Worm (Caenorhabditis elegans) whole organism, young adult: ENCODE results near the gene srg-41.

ENCODE experiments used
- B0019.2 ChIP-seq: fragments of 200-800 bp; sonication (Bioruptor generic); conservative IDR thresholded peaks from 2 replicates; pipeline ENCODE4 v1.3.6; 2022; ENCODE audit warnings: missing genetic modification reagents, missing genetic modification characterization, missing compliant biosample characterization
- B0336.3 ChIP-seq: fragments of 200-800 bp; sonication (Bioruptor generic); IDR thresholded peaks from 2 replicates; pipeline ENCODE4 v1.3.6; 2022; ENCODE audit warnings: missing genetic modification characterization, missing compliant biosample characterization
- C06A6.2 ChIP-seq: fragments of 200-800 bp; sonication (Bioruptor generic); conservative IDR thresholded peaks from 2 replicates; pipeline ENCODE4 v1.3.6; 2022; ENCODE audit warnings: missing genetic modification characterization, missing compliant biosample characterization
- D2030.7 ChIP-seq: fragments of 200-800 bp; sonication (Bioruptor generic); IDR thresholded peaks from 2 replicates; pipeline ENCODE4 v1.3.6; 2022; ENCODE audit warnings: missing genetic modification reagents, missing genetic modification characterization, missing compliant biosample characterization
- F10E7.11 ChIP-seq: sonication (generic microtip); optimal IDR thresholded peaks from 2 replicates; lab custom pipeline; 2017; ENCODE audit warnings: mild to moderate bottlenecking, missing genetic modification characterization, moderate library complexity, missing compliant biosample characterization
- F22D6.2 ChIP-seq: sonication (generic microtip); optimal IDR thresholded peaks from 2 replicates; lab custom pipeline; 2016; ENCODE audit warnings: mild to moderate bottlenecking, missing genetic modification characterization, missing compliant biosample characterization
- F33H1.4 ChIP-seq: fragments of 200-800 bp; sonication (Bioruptor generic); IDR thresholded peaks from 2 replicates; pipeline ENCODE4 v1.3.6; 2022; ENCODE audit warnings: missing genetic modification reagents, missing genetic modification characterization, missing compliant biosample characterization
- F37B4.10 ChIP-seq: fragments of 200-800 bp; sonication (Bioruptor generic); IDR thresholded peaks from 2 replicates; pipeline ENCODE4 v1.3.6; 2022; ENCODE audit warnings: missing genetic modification characterization, missing compliant biosample characterization
- F49E8.2 ChIP-seq: sonication (generic microtip); optimal IDR thresholded peaks from 3 replicates; lab custom pipeline; 2017; ENCODE audit warnings: missing genetic modification characterization, mild to moderate bottlenecking, missing compliant biosample characterization, antibody characterized with exemption, moderate library complexity; ENCODE audit not compliant: insufficient read depth
- F57A8.1 ChIP-seq: fragments of 200-800 bp; sonication (Bioruptor generic); optimal IDR thresholded peaks from 2 replicates; lab custom pipeline; 2018; ENCODE audit warnings: mild to moderate bottlenecking, missing genetic modification characterization, moderate library complexity, missing compliant biosample characterization
- F57C9.4 ChIP-seq: sonication (generic microtip); optimal IDR thresholded peaks from 2 replicates; lab custom pipeline; 2017; ENCODE audit warnings: mild to moderate bottlenecking, missing genetic modification characterization, missing compliant biosample characterization
- T26A5.8 ChIP-seq: sonication (generic microtip); optimal IDR thresholded peaks from 2 replicates; lab custom pipeline; 2016; ENCODE audit warnings: missing genetic modification characterization, missing compliant biosample characterization
- Y53G8AR.9 ChIP-seq: fragments of 200-800 bp; sonication (Bioruptor generic); conservative IDR thresholded peaks from 2 replicates; pipeline ENCODE4 v1.3.6; 2022; ENCODE audit warnings: missing genetic modification reagents, missing genetic modification characterization, missing compliant biosample characterization
- Y67H2A.10 ChIP-seq: fragments of 200-800 bp; sonication (Bioruptor generic); conservative IDR thresholded peaks from 2 replicates; pipeline ENCODE4 v1.3.6; 2022; ENCODE audit warnings: missing genetic modification reagents, missing genetic modification characterization, missing compliant biosample characterization
- Y95B8A.8 ChIP-seq: fragments of 200-800 bp; sonication (Bioruptor generic); IDR thresholded peaks from 2 replicates; pipeline ENCODE4 v1.3.6; 2022; ENCODE audit warnings: missing genetic modification reagents, missing genetic modification characterization, missing compliant biosample characterization
- ama-1 ChIP-seq, 3 experiments: fragments of 150-350 bp in 1 of 3; sonication (generic microtip) in 2 of 3; optimal IDR thresholded peaks; 2 replicates each; lab custom pipeline; 2014 to 2018; ENCODE audit warnings: missing biosample characterization in 2 of 3, missing genetic modification characterization in 2 of 3, missing genetic modification reagents in 2 of 3
- aptf-2 ChIP-seq: fragments of 200-800 bp; sonication (Bioruptor generic); conservative IDR thresholded peaks from 2 replicates; pipeline ENCODE4 v1.3.6; 2022; ENCODE audit warnings: missing genetic modification reagents, missing genetic modification characterization, missing compliant biosample characterization
- atf-7 ChIP-seq: sonication (generic microtip); optimal IDR thresholded peaks from 2 replicates; lab custom pipeline; 2017; ENCODE audit warnings: mild to moderate bottlenecking, missing genetic modification characterization, missing compliant biosample characterization
- athp-1 ChIP-seq: sonication (generic microtip); optimal IDR thresholded peaks from 2 replicates; lab custom pipeline; 2017; ENCODE audit warnings: mild to moderate bottlenecking, missing genetic modification characterization, missing compliant biosample characterization
- attf-6 ChIP-seq: fragments of 200-800 bp; sonication (Bioruptor generic); IDR thresholded peaks from 2 replicates; pipeline ENCODE4 v1.3.6; 2022; ENCODE audit warnings: missing genetic modification reagents, missing genetic modification characterization, missing compliant biosample characterization
- bed-1 ChIP-seq: fragments of 200-800 bp; sonication (Bioruptor generic); IDR thresholded peaks from 2 replicates; pipeline ENCODE4 v1.3.6; 2022; ENCODE audit warnings: missing genetic modification reagents, missing genetic modification characterization, missing compliant biosample characterization
- ceh-27 ChIP-seq: fragments of 200-800 bp; sonication (Bioruptor generic); optimal IDR thresholded peaks from 2 replicates; lab custom pipeline; 2018; ENCODE audit warnings: mild to moderate bottlenecking, missing genetic modification characterization, moderate library complexity, missing compliant biosample characterization
- ceh-91 ChIP-seq: fragments of 200-800 bp; sonication (Bioruptor generic); IDR thresholded peaks from 2 replicates; pipeline ENCODE4 v1.3.6; 2022; ENCODE audit warnings: missing genetic modification reagents, missing genetic modification characterization, missing compliant biosample characterization
- efl-1 ChIP-seq: fragments of 150-350 bp; optimal IDR thresholded peaks from 2 replicates; lab custom pipeline; 2014; ENCODE audit warnings: missing biosample characterization, missing genetic modification reagents, missing genetic modification characterization
- gei-17 ChIP-seq: fragments of 200-800 bp; sonication (Bioruptor generic); optimal IDR thresholded peaks from 2 replicates; lab custom pipeline; 2018; ENCODE audit warnings: mild to moderate bottlenecking, missing genetic modification characterization, missing compliant biosample characterization
- hlh-26 ChIP-seq: fragments of 200-800 bp; sonication (Bioruptor generic); conservative IDR thresholded peaks from 2 replicates; pipeline ENCODE4 v1.3.6; 2022; ENCODE audit warnings: missing genetic modification reagents, missing genetic modification characterization, missing compliant biosample characterization
- hmg-1.2 ChIP-seq: fragments of 200-800 bp; sonication (Bioruptor generic); IDR thresholded peaks from 2 replicates; pipeline ENCODE4 v1.3.6; 2022; ENCODE audit warnings: missing genetic modification reagents, missing genetic modification characterization, missing compliant biosample characterization
- let-526 ChIP-seq: fragments of 200-800 bp; sonication (Bioruptor generic); IDR thresholded peaks from 2 replicates; pipeline ENCODE4 v1.3.6; 2022; ENCODE audit warnings: missing genetic modification reagents, missing genetic modification characterization, missing compliant biosample characterization
- lin-40 ChIP-seq: sonication (generic microtip); optimal IDR thresholded peaks from 2 replicates; lab custom pipeline; 2016; ENCODE audit warnings: missing genetic modification characterization, mild to moderate bottlenecking, missing compliant biosample characterization, missing genotype, missing genetic modification reagents
- lin-54 ChIP-seq: fragments of 200-800 bp; sonication (Bioruptor generic); optimal IDR thresholded peaks from 2 replicates; lab custom pipeline; 2018; ENCODE audit warnings: mild to moderate bottlenecking, missing genetic modification characterization, missing compliant biosample characterization
- madf-3 ChIP-seq: fragments of 200-800 bp; sonication (Bioruptor generic); IDR thresholded peaks from 2 replicates; pipeline ENCODE4 v1.3.6; 2022; ENCODE audit warnings: missing genetic modification reagents, missing genetic modification characterization, missing compliant biosample characterization
- mcd-1 ChIP-seq: fragments of 200-800 bp; sonication (Bioruptor generic); IDR thresholded peaks from 2 replicates; pipeline ENCODE4 v1.3.6; 2022; ENCODE audit warnings: missing genetic modification reagents, missing genetic modification characterization, missing compliant biosample characterization
- mxl-1 ChIP-seq: sonication (generic microtip); optimal IDR thresholded peaks from 2 replicates; lab custom pipeline; 2016; ENCODE audit warnings: missing genetic modification characterization, missing compliant biosample characterization
- rec-8 ChIP-seq, 2 experiments: sonication (generic microtip); optimal IDR thresholded peaks; 2 replicates each; lab custom pipeline; 2016; ENCODE audit warnings: mild to moderate bottlenecking in 2 of 2, missing genetic modification characterization in 2 of 2, missing genetic modification reagents in 2 of 2, missing genotype in 2 of 2, missing biosample characterization in 1 of 2, missing compliant biosample characterization in 1 of 2, moderate library complexity in 1 of 2
- repo-1 ChIP-seq: sonication (generic microtip); optimal IDR thresholded peaks from 2 replicates; lab custom pipeline; 2017; ENCODE audit warnings: mild to moderate bottlenecking, missing genetic modification characterization, missing compliant biosample characterization
- rpc-1 ChIP-seq, 2 experiments: fragments of 150-350 bp in 1 of 2; sonication (generic microtip) in 1 of 2; optimal IDR thresholded peaks; 2 replicates each; lab custom pipeline; 2014 to 2018; ENCODE audit warnings: missing biosample characterization in 1 of 2, missing genetic modification characterization in 1 of 2, missing genetic modification reagents in 1 of 2, missing genotype in 1 of 2
- sdz-38 ChIP-seq: sonication (generic microtip); optimal IDR thresholded peaks from 2 replicates; lab custom pipeline; 2016; ENCODE audit warnings: missing genotype, missing genetic modification characterization, missing compliant biosample characterization
- sea-2 ChIP-seq: fragments of 200-800 bp; sonication (Bioruptor generic); IDR thresholded peaks from 2 replicates; pipeline ENCODE4 v1.3.6; 2022; ENCODE audit warnings: missing genetic modification characterization, missing compliant biosample characterization
- snpc-1.3 ChIP-seq: sonication (generic microtip); optimal IDR thresholded peaks from 2 replicates; lab custom pipeline; 2017; ENCODE audit warnings: missing genetic modification characterization, mild to moderate bottlenecking, missing compliant biosample characterization, antibody characterized with exemption, moderate library complexity, missing genotype, missing genetic modification reagents; ENCODE audit not compliant: insufficient read depth
- snpc-3.4 ChIP-seq: sonication (generic microtip); optimal IDR thresholded peaks from 2 replicates; lab custom pipeline; 2017; ENCODE audit warnings: missing genetic modification characterization, mild to moderate bottlenecking, missing compliant biosample characterization, antibody characterized with exemption, moderate library complexity, missing genotype, missing genetic modification reagents
- tlf-1 ChIP-seq: fragments of 200-800 bp; sonication (Bioruptor generic); optimal IDR thresholded peaks from 2 replicates; lab custom pipeline; 2018; ENCODE audit warnings: mild to moderate bottlenecking, missing genetic modification characterization, missing compliant biosample characterization
- unc-130 ChIP-seq: sonication (generic microtip); optimal IDR thresholded peaks from 2 replicates; lab custom pipeline; 2016; ENCODE audit warnings: missing genetic modification reagents, missing genetic modification characterization, missing compliant biosample characterization
- xnd-1 ChIP-seq: sonication (generic microtip); optimal IDR thresholded peaks from 2 replicates; lab custom pipeline; 2016; ENCODE audit warnings: missing genotype, missing genetic modification reagents, missing genetic modification characterization, missing compliant biosample characterization
- zim-3 ChIP-seq: sonication (generic microtip); optimal IDR thresholded peaks from 2 replicates; lab custom pipeline; 2017; ENCODE audit warnings: mild to moderate bottlenecking, missing genetic modification characterization, moderate library complexity, missing compliant biosample characterization
- ztf-25 ChIP-seq: fragments of 200-800 bp; sonication (Bioruptor generic); IDR thresholded peaks from 2 replicates; pipeline ENCODE4 v1.3.6; 2022; ENCODE audit warnings: missing genetic modification reagents, missing genetic modification characterization, missing compliant biosample characterization
- ztf-28 ChIP-seq: fragments of 200-800 bp; sonication (Bioruptor generic); IDR thresholded peaks from 2 replicates; pipeline ENCODE4 v1.3.6; 2022; ENCODE audit warnings: missing genetic modification reagents, missing genetic modification characterization, missing compliant biosample characterization
- ztf-6 ChIP-seq: fragments of 200-800 bp; sonication (Bioruptor generic); IDR thresholded peaks from 2 replicates; pipeline ENCODE4 v1.3.6; 2022; ENCODE audit warnings: missing genetic modification reagents, missing genetic modification characterization, missing compliant biosample characterization

The srg-41 gene

DNA sequence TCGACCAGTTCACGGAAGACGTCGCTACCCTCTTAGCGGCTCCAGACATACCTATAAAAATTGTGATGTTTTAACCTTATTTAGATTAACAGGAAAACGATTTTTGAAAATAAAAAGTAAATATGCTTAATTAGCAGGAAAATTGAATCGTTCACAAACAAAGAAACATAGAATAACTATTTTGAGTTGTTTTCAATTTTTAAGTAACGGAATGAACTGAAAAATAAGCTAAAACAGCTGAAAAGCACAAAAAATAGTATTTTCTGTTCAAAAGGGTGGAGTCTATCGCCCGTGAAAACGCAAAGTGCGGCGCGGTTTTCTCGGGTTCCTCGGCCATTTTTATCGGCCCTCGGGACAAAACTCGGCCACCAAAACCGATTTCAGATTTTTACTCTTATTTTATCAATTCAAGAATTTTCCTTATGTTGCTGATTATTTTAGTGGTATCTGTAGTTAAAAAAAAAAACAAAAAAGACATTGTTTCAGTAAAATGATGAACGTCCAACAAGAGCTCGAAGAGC lies 37.8 kb downstream of the srg-41 start, which contains the start of the genes atp-5 and lmtr-3:
Gene atp-5, minus strand, starts transcription at position 51 of the 521 bp plus-strand sequence.
Gene lmtr-3, plus strand, starts transcription at position 370 of the 521 bp plus-strand sequence.
- TF ChIP-seq gei-17 (GFP tag; lab: Kevin White, UChicago) (no peak), lin-40 (tag; lab: Kevin White, UChicago) (peak; percentile 28), F33H1.4 (GFP tag; lab: Robert Waterston, UW) (peak; percentile 31; the same call in 1 of the 2 replicates), zim-3 (tag; lab: Kevin White, UChicago) (peak; percentile 28), lin-54 (GFP tag; lab: Kevin White, UChicago) (peak; percentile 67), B0019.2 (GFP tag; lab: Robert Waterston, UW) (peak; percentile 76), D2030.7 (GFP tag; lab: Robert Waterston, UW) (peak; percentile 85), repo-1 (tag; lab: Kevin White, UChicago) (no peak), B0336.3 (no peak), xnd-1 (no peak), efl-1 (GFP tag; lab: Kevin White, UChicago) (peak; percentile 37), mcd-1 (GFP tag; lab: Robert Waterston, UW) (peak; percentile 64), ceh-91 (GFP tag; lab: Robert Waterston, UW) (peak; percentile 56), hmg-1.2 (GFP tag; lab: Robert Waterston, UW) (no peak; the same call in 1 of the 2 replicates), atf-7 (tag; lab: Kevin White, UChicago) (no peak), bed-1 (no peak), sdz-38 (no peak), rpc-1 (optimal IDR thresholded peaks at IDR 0.05; lab: Kevin White, UChicago) (peak; percentile 16), rpc-1 (tag; optimal IDR thresholded peaks at IDR 0.05; lab: Kevin White, UChicago) (no peak), ztf-6 (GFP tag; lab: Robert Waterston, UW) (no peak; the same call in 1 of the 2 replicates), C06A6.2 (0 out of 2 replicates have a peak, but pooled peaks have one; percentile 22), snpc-3.4 (tag; lab: Kevin White, UChicago) (peak; percentile 36), F10E7.11 (tag; lab: Kevin White, UChicago) (no peak), attf-6 (GFP tag; lab: Robert Waterston, UW) (no peak), hlh-26 (GFP tag; lab: Robert Waterston, UW) (no peak), Y95B8A.8 (GFP tag; lab: Robert Waterston, UW) (no peak), ama-1 (optimal IDR thresholded peaks at IDR 0.05; lab: Kevin White, UChicago) (no peak), ama-1 (GFP tag; optimal IDR thresholded peaks at IDR 0.05; lab: Kevin White, UChicago) (no peak), snpc-1.3 (tag; lab: Kevin White, UChicago) (peak; percentile 68), tlf-1 (GFP tag; lab: Kevin White, UChicago) (peak; percentile 30), Y67H2A.10 (peak; percentile 76), mxl-1 (no peak), madf-3 (GFP tag; lab: Robert Waterston, UW) (0 out of 2 replicates have a peak, but pooled peaks have one; percentile 58), F22D6.2 (tag; lab: Kevin White, UChicago) (no peak), let-526 (GFP tag; lab: Robert Waterston, UW) (peak; percentile 91), ztf-28 (GFP tag; lab: Robert Waterston, UW) (peak; percentile 88), Y53G8AR.9 (0 out of 2 replicates have a peak, but pooled peaks have one; percentile 37), T26A5.8 (no peak), athp-1 (tag; lab: Kevin White, UChicago) (peak; percentile 47), F57C9.4 (no peak), F37B4.10 (no peak), rec-8 (tag; optimal IDR thresholded peaks at IDR 0.05; lab: Kevin White, UChicago) (peak; percentile 64 to 74), F57A8.1 (GFP tag; lab: Kevin White, UChicago) (no peak), sea-2 (GFP tag; lab: Robert Waterston, UW) (no peak), ztf-25 (GFP tag; lab: Robert Waterston, UW) (peak; percentile 90), F49E8.2 (tag; lab: Kevin White, UChicago) (peak; percentile 0), ceh-27 (GFP tag; lab: Kevin White, UChicago) (peak; percentile 89), aptf-2 (peak; percentile 62), unc-130 (GFP tag; lab: Kevin White, UChicago) (peak; percentile 92)
